Fruit fly (Drosophila melanogaster): Measurements from ENCODE around the gene CG10600.
A peak's percentile ranks its signal among the peaks of the same experiment; 100 is the strongest.

Gene CG10600

DNA sequence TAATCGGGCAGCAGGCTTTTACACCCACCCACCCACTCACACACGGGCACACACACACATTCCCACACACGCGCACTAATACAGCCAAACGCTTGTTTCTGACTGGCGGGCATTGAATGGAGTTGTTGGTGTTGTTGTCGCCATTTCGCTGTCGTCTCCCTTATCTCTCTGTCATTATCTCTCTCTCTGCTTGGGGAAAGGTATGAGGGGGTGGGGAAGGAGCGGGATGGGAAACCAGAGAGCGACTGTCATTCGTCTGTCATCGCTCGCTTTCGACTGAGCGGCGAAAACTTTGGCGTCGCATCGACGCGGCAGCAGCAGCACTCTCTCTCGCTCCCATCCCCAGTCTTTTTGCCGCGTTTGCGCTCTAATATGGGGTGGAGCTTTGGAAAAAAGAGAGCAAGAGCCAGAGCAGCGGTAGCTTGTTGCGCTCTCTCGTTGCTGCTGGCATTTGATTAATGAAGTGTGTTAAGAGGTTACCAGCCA is 43.5 kb downstream of the CG10600 start (continued):
- TF ChIP-seq CG17829 (tag; optimal IDR thresholded peaks at IDR 0.05) (no peak), Jarid2 (GFP tag; optimal IDR thresholded peaks at IDR 0.05) (peak; percentile 29), CG7928 (GFP tag; optimal IDR thresholded peaks at IDR 0.05) (no peak), dmrt99B (tag; optimal IDR thresholded peaks at IDR 0.05) (no peak), Camta (GFP tag; optimal IDR thresholded peaks at IDR 0.05) (no peak), exex (tag; optimal IDR thresholded peaks at IDR 0.05) (peak; percentile 13), hb (GFP tag; IDR thresholded peaks at IDR 0.05; ENCODE audit: partially characterized antibody) (no peak), croc (GFP tag; conservative IDR thresholded peaks at IDR 0.05) (no peak), CG12071 (GFP tag; optimal IDR thresholded peaks at IDR 0.05) (peak; percentile 23), ewg (GFP tag; optimal IDR thresholded peaks at IDR 0.05) (peak; percentile 79), ham (GFP tag; IDR thresholded peaks at IDR 0.05) (peak; percentile 45; the same call in 1 of the 2 replicates), zen2 (GFP tag; IDR thresholded peaks at IDR 0.05; ENCODE audit: partially characterized antibody) (0 out of 3 replicates have a peak, but pooled peaks have one; percentile 14), lmd (GFP tag; IDR thresholded peaks at IDR 0.05) (no peak), disco-r (GFP tag; optimal IDR thresholded peaks at IDR 0.05) (no peak), CG2120 (GFP tag; optimal IDR thresholded peaks at IDR 0.05) (no peak), MESR4 (GFP tag; optimal IDR thresholded peaks at IDR 0.05) (no peak), nau (GFP tag; optimal IDR thresholded peaks at IDR 0.05) (no peak), danr (GFP tag; IDR thresholded peaks at IDR 0.05) (no peak), Deaf1 (tag; optimal IDR thresholded peaks at IDR 0.05) (peak; percentile 78), Neu2 (GFP tag; optimal IDR thresholded peaks at IDR 0.05; ENCODE audit: borderline replicate concordance) (no peak), tna (GFP tag; IDR thresholded peaks at IDR 0.05; ENCODE audit: partially characterized antibody) (no peak), CG8924 (tag; optimal IDR thresholded peaks at IDR 0.05) (no peak), Spps (tag; optimal IDR thresholded peaks at IDR 0.05) (no peak), MTF-1 (GFP tag; optimal IDR thresholded peaks at IDR 0.05; ENCODE audit: borderline replicate concordance) (no peak), HLHmδ (GFP tag; optimal IDR thresholded peaks at IDR 0.05) (no peak), HLH4C (GFP tag; IDR thresholded peaks at IDR 0.05; ENCODE audit: partially characterized antibody) (no peak), CG32532 (GFP tag; IDR thresholded peaks at IDR 0.05) (no peak), chinmo (GFP tag; IDR thresholded peaks at IDR 0.05; ENCODE audit: partially characterized antibody) (peak; percentile 80; the same call in 1 of the 4 replicates), Meics (GFP tag; optimal IDR thresholded peaks at IDR 0.05) (no peak), gcm2 (GFP tag; optimal IDR thresholded peaks at IDR 0.05) (no peak), sens-2 (GFP tag; IDR thresholded peaks at IDR 0.05) (no peak), PHDP (tag; optimal IDR thresholded peaks at IDR 0.05) (no peak), Dll (GFP tag; IDR thresholded peaks at IDR 0.05; ENCODE audit: partially characterized antibody) (peak; percentile 54; the same call in 2 of the 4 replicates), seq (GFP tag; IDR thresholded peaks at IDR 0.05) (peak; percentile 61; the same call in 1 of the 2 replicates), CG1792 (GFP tag; optimal IDR thresholded peaks at IDR 0.05) (no peak), dan (GFP tag; IDR thresholded peaks at IDR 0.05) (no peak), CG34224 (GFP tag; IDR thresholded peaks at IDR 0.05; ENCODE audit: partially characterized antibody) (peak; percentile 40; the same call in 2 of the 3 replicates), CG7745 (tag; optimal IDR thresholded peaks at IDR 0.05) (no peak), Trl (optimal IDR thresholded peaks at IDR 0.05) (peak; percentile 87 to 94), Trl (GFP tag; optimal IDR thresholded peaks at IDR 0.05) (peak; percentile 15), Nf-YA (GFP tag; IDR thresholded peaks at IDR 0.05) (peak; percentile 83), CG3407 (GFP tag; optimal IDR thresholded peaks at IDR 0.05) (no peak), sug (tag; optimal IDR thresholded peaks at IDR 0.05) (peak; percentile 35), CG10654 (GFP tag; optimal IDR thresholded peaks at IDR 0.05) (no peak), CG3995 (GFP tag; optimal IDR thresholded peaks at IDR 0.05) (no peak), Pdp1 (GFP tag; optimal IDR thresholded peaks at IDR 0.05) (peak in 1 of 2 experiments; percentile 34), bbx (GFP tag; IDR thresholded peaks at IDR 0.05; ENCODE audit: partially characterized antibody) (no peak), amos (GFP tag; IDR thresholded peaks at IDR 0.05; ENCODE audit: partially characterized antibody) (no peak), CoRest (tag; optimal IDR thresholded peaks at IDR 0.05) (peak; percentile 6)

All from whole organism, embryonic.